Fruit fly (Drosophila melanogaster): ENCODE results near the gene DopEcR.

dm6 chr3L:4428918-4429546 is 48.8 kb upstream of the DopEcR start, which contains the start of gene nAChRbeta1:
- no peak for TF ChIP-seq EcR (GFP tag; optimal IDR thresholded peaks at IDR 0.05)
- no peak for TF ChIP-seq pan (optimal IDR thresholded peaks at IDR 0.05)
- TF ChIP-seq CG8478 (optimal IDR thresholded peaks at IDR 0.05), result no peak
- no peak for TF ChIP-seq psq (optimal IDR thresholded peaks at IDR 0.05)
- TF ChIP-seq Dll (optimal IDR thresholded peaks at IDR 0.05), result no peak
